Worm (Caenorhabditis elegans): ENCODE data around the gene F23H12.5.
A peak's percentile ranks its signal among the peaks of the same experiment; 100 is the strongest.

DNA sequence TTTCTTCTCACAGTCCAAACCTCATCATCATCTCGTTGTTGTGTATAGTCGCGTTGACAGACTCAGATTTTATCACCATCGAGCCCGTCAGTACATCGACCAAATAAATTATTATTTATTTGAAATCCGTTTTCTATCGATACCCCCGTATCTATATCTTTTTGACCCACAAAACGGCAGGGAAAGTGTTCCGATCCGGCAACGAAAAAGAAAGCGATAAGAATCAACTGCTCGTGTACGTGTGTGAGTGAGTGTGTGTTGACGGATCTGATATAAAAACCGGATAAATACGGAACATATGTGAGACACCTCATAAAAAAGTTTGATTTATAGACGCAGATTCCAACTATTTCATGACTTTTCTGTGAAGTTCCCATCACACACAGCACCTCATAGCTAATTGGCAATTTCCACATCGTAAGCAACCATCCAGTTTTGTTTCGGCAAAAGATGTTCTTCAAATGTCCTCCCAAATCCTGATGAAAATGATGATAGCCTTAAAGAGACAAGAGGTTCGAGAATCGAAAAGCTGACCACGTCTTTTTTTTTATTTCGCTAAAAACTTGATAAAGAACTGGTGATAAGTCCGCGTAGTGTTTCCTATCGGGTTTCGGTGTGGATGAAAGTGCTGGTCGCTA, 4.1 kb upstream of the F23H12.5 start:
- TF ChIP-seq daf-12 (tag; optimal IDR thresholded peaks at IDR 0.05): no peak
- TF ChIP-seq ceh-28 (tag; optimal IDR thresholded peaks at IDR 0.05): no peak
- no peak for TF ChIP-seq nhr-12 (tag; optimal IDR thresholded peaks at IDR 0.05)
- peak; percentile 91 for TF ChIP-seq nhr-43 (tag; optimal IDR thresholded peaks at IDR 0.05; ENCODE audit: poor library complexity, severe bottlenecking)
- TF ChIP-seq egl-27 (tag; optimal IDR thresholded peaks at IDR 0.05): no peak
- TF ChIP-seq lin-15B (tag; optimal IDR thresholded peaks at IDR 0.05): no peak
- TF ChIP-seq nfya-1 (tag; optimal IDR thresholded peaks at IDR 0.05; ENCODE audit: insufficient read depth): no peak
- no peak for TF ChIP-seq mdl-1 (tag; optimal IDR thresholded peaks at IDR 0.05)
- TF ChIP-seq snpc-4 (tag; optimal IDR thresholded peaks at IDR 0.05): no peak
- TF ChIP-seq unc-62 (GFP tag; optimal IDR thresholded peaks at IDR 0.05): no peak
